ENCODE assay signal across 1 fruit fly cellular context in the genomic region with DNA sequence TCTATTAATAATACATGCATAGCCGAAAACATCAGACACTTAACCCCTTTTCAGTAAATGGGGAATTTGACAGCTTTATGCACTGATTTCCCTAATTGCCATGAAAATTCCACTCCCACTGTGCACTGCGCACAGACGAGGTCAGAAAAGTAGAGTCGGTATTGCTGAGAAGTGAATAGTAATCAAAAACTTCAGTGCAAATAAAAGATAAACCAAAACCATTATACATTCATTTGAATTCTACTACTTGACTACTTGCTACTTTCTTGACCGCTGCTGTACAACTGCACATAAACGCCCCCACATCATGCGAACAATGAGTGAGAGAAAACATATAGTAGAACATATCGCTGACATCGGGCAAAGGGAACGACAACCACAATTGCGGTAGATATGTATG.
TF ChIP-seq lines count a peak whose summit lies in the region.

No protein-coding gene starts in this region.

TF ChIP-seq in whole organism, embryonic, 481 proteins besides CTCF, POLR2A, EP300 and RAD21 (continued from another document and continues in another):
- peak; percentile 89 for TF ChIP-seq CG17359 (tag; optimal IDR thresholded peaks at IDR 0.05; lab: Kevin White, UChicago)
- 0 out of 2 replicates have a peak, but pooled peaks have one; percentile 36 for TF ChIP-seq toy (GFP tag; IDR thresholded peaks at IDR 0.05; lab: Robert Waterston, UW)
- peak; percentile 82 for TF ChIP-seq CG9609 (GFP tag; optimal IDR thresholded peaks at IDR 0.05; lab: Kevin White, UChicago)
- no peak for TF ChIP-seq tll (GFP tag; optimal IDR thresholded peaks at IDR 0.05; lab: Kevin White, UChicago)
- TF ChIP-seq CG7745 (tag; optimal IDR thresholded peaks at IDR 0.05; lab: Kevin White, UChicago), result no peak
- peak; percentile 86 for TF ChIP-seq CG14014 (GFP tag; IDR thresholded peaks at IDR 0.05; lab: Robert Waterston, UW)
- peak; percentile 65; the same call in 1 of the 2 replicates for TF ChIP-seq CG32767 (GFP tag; IDR thresholded peaks at IDR 0.05; lab: Robert Waterston, UW)
- peak; percentile 69 for TF ChIP-seq CG18476 (GFP tag; optimal IDR thresholded peaks at IDR 0.05; lab: Kevin White, UChicago)
- no peak for TF ChIP-seq CG1832 (GFP tag; optimal IDR thresholded peaks at IDR 0.05; lab: Kevin White, UChicago)
- peak; percentile 49; the same call in 1 of the 2 replicates for TF ChIP-seq CkIIα-i1 (GFP tag; IDR thresholded peaks at IDR 0.05; lab: Robert Waterston, UW)
- TF ChIP-seq Lim3 (GFP tag; IDR thresholded peaks at IDR 0.05; lab: Robert Waterston, UW), result peak; percentile 46; the same call in 1 of the 2 replicates
- TF ChIP-seq CG30403 (GFP tag; optimal IDR thresholded peaks at IDR 0.05; lab: Kevin White, UChicago), result peak; percentile 83
- TF ChIP-seq CG16863 (GFP tag; optimal IDR thresholded peaks at IDR 0.05; lab: Kevin White, UChicago), result peak; percentile 88
- peak; percentile 24; the same call in 1 of the 2 replicates for TF ChIP-seq gt (GFP tag; IDR thresholded peaks at IDR 0.05; lab: Robert Waterston, UW)
- TF ChIP-seq CG7556 (GFP tag; optimal IDR thresholded peaks at IDR 0.05; lab: Kevin White, UChicago), result peak; percentile 64
- TF ChIP-seq Awh (GFP tag; IDR thresholded peaks at IDR 0.05; lab: Robert Waterston, UW), result peak; percentile 91
- TF ChIP-seq ase (GFP tag; IDR thresholded peaks at IDR 0.05; lab: Robert Waterston, UW), result peak; percentile 79; the same call in 2 of the 3 replicates
- peak; percentile 85 for TF ChIP-seq dmrt11E (tag; optimal IDR thresholded peaks at IDR 0.05; lab: Kevin White, UChicago)
- peak; percentile 7 for TF ChIP-seq CG10543 (GFP tag; optimal IDR thresholded peaks at IDR 0.05; lab: Kevin White, UChicago)
- peak; percentile 90 for TF ChIP-seq Drgx (GFP tag; IDR thresholded peaks at IDR 0.05; lab: Robert Waterston, UW)
- TF ChIP-seq B-H2 (GFP tag; optimal IDR thresholded peaks at IDR 0.05; lab: Kevin White, UChicago), result no peak
- TF ChIP-seq vfl (GFP tag; optimal IDR thresholded peaks at IDR 0.05; lab: Kevin White, UChicago), result peak; percentile 32
- TF ChIP-seq Opbp (GFP tag; IDR thresholded peaks at IDR 0.05; lab: Robert Waterston, UW; ENCODE audit: partially characterized antibody), result no peak
- TF ChIP-seq CG16779 (GFP tag; IDR thresholded peaks at IDR 0.05; lab: Robert Waterston, UW), result peak; percentile 67; the same call in 1 of the 2 replicates
- TF ChIP-seq CHES-1-like (GFP tag; optimal IDR thresholded peaks at IDR 0.05; lab: Kevin White, UChicago), result peak; percentile 69
- no peak for TF ChIP-seq insv (GFP tag; optimal IDR thresholded peaks at IDR 0.05; lab: Kevin White, UChicago)
- peak; percentile 65 for TF ChIP-seq CG8290 (GFP tag; optimal IDR thresholded peaks at IDR 0.05; lab: Kevin White, UChicago)
- peak in 1 of 2 experiments; percentile 88 for TF ChIP-seq CG8290 (tag; optimal IDR thresholded peaks at IDR 0.05; lab: Kevin White, UChicago)
- TF ChIP-seq CG13287 (GFP tag; IDR thresholded peaks at IDR 0.05; lab: Robert Waterston, UW; ENCODE audit: partially characterized antibody), result no peak
- peak; percentile 67 for TF ChIP-seq Bteb2 (GFP tag; optimal IDR thresholded peaks at IDR 0.05; lab: Kevin White, UChicago)
- peak; percentile 87 for TF ChIP-seq ranshi (GFP tag; IDR thresholded peaks at IDR 0.05; lab: Robert Waterston, UW)
- TF ChIP-seq CG12219 (GFP tag; optimal IDR thresholded peaks at IDR 0.05; lab: Kevin White, UChicago), result peak; percentile 86
- peak; percentile 84 for TF ChIP-seq gcm (GFP tag; optimal IDR thresholded peaks at IDR 0.05; lab: Kevin White, UChicago)
- no peak for TF ChIP-seq vnd (GFP tag; IDR thresholded peaks at IDR 0.05; lab: Robert Waterston, UW; ENCODE audit: partially characterized antibody)
- TF ChIP-seq CG4730 (GFP tag; IDR thresholded peaks at IDR 0.05; lab: Robert Waterston, UW), result peak; percentile 68
- no peak for TF ChIP-seq CG14860 (GFP tag; IDR thresholded peaks at IDR 0.05; lab: Robert Waterston, UW; ENCODE audit: partially characterized antibody)
- TF ChIP-seq gcm2 (GFP tag; optimal IDR thresholded peaks at IDR 0.05; lab: Kevin White, UChicago), result peak; percentile 63
- no peak for TF ChIP-seq prd (optimal IDR thresholded peaks at IDR 0.05; lab: Kevin White, UChicago)
- peak; percentile 91 for TF ChIP-seq prd (GFP tag; IDR thresholded peaks at IDR 0.05; lab: Robert Waterston, UW)
- peak; percentile 80 for TF ChIP-seq CG10209 (GFP tag; optimal IDR thresholded peaks at IDR 0.05; lab: Kevin White, UChicago)
- peak; percentile 84 for TF ChIP-seq CG3726 (GFP tag; IDR thresholded peaks at IDR 0.05; lab: Robert Waterston, UW)
- peak; percentile 76; the same call in 2 of the 3 replicates for TF ChIP-seq jigr1 (GFP tag; IDR thresholded peaks at IDR 0.05; lab: Robert Waterston, UW)
- no peak for TF ChIP-seq knrl (GFP tag; IDR thresholded peaks at IDR 0.05; lab: Robert Waterston, UW; ENCODE audit: partially characterized antibody)
- TF ChIP-seq Rx (GFP tag; IDR thresholded peaks at IDR 0.05; lab: Robert Waterston, UW), result peak; percentile 89
- peak; percentile 67 for TF ChIP-seq CG6654 (GFP tag; optimal IDR thresholded peaks at IDR 0.05; lab: Kevin White, UChicago)
- TF ChIP-seq Dek (tag; optimal IDR thresholded peaks at IDR 0.05; lab: Kevin White, UChicago), result peak; percentile 67
- no peak for TF ChIP-seq Dbx (GFP tag; IDR thresholded peaks at IDR 0.05; lab: Robert Waterston, UW)
- peak; percentile 83 for TF ChIP-seq B-H1 (GFP tag; IDR thresholded peaks at IDR 0.05; lab: Robert Waterston, UW)
- peak; percentile 49 for TF ChIP-seq emc (GFP tag; optimal IDR thresholded peaks at IDR 0.05; lab: Kevin White, UChicago)
- TF ChIP-seq CG9437 (GFP tag; optimal IDR thresholded peaks at IDR 0.05; lab: Kevin White, UChicago), result peak; percentile 61
- peak; percentile 63 for TF ChIP-seq al (GFP tag; IDR thresholded peaks at IDR 0.05; lab: Robert Waterston, UW)
- peak; percentile 69 for TF ChIP-seq sd (tag; optimal IDR thresholded peaks at IDR 0.05; lab: Kevin White, UChicago)
- peak; percentile 88 for TF ChIP-seq CG1529 (GFP tag; optimal IDR thresholded peaks at IDR 0.05; lab: Kevin White, UChicago)
- peak; percentile 37 for TF ChIP-seq fd3F (GFP tag; optimal IDR thresholded peaks at IDR 0.05; lab: Kevin White, UChicago)
- peak; percentile 79 for TF ChIP-seq tup (GFP tag; optimal IDR thresholded peaks at IDR 0.05; lab: Kevin White, UChicago)
- peak; percentile 83 for TF ChIP-seq Side (GFP tag; optimal IDR thresholded peaks at IDR 0.05; lab: Kevin White, UChicago)
- TF ChIP-seq bigmax (GFP tag; optimal IDR thresholded peaks at IDR 0.05; lab: Kevin White, UChicago), result no peak
- TF ChIP-seq ttk (GFP tag; IDR thresholded peaks at IDR 0.05; lab: Robert Waterston, UW), result peak; percentile 90
- TF ChIP-seq CG13424 (tag; optimal IDR thresholded peaks at IDR 0.05; lab: Kevin White, UChicago), result peak; percentile 85
- peak; percentile 64; the same call in 1 of the 2 replicates for TF ChIP-seq CG6272 (GFP tag; IDR thresholded peaks at IDR 0.05; lab: Robert Waterston, UW)
- peak; percentile 66 for TF ChIP-seq crc (GFP tag; optimal IDR thresholded peaks at IDR 0.05; lab: Kevin White, UChicago)
- TF ChIP-seq CG12071 (GFP tag; optimal IDR thresholded peaks at IDR 0.05; lab: Kevin White, UChicago), result peak; percentile 88
- peak; percentile 76 for TF ChIP-seq lilli (GFP tag; optimal IDR thresholded peaks at IDR 0.05; lab: Kevin White, UChicago)
- peak; percentile 61 for TF ChIP-seq CG3847 (GFP tag; IDR thresholded peaks at IDR 0.05; lab: Robert Waterston, UW)
- peak; percentile 83 for TF ChIP-seq dati (GFP tag; IDR thresholded peaks at IDR 0.05; lab: Robert Waterston, UW)
- no peak for TF ChIP-seq Hand (GFP tag; optimal IDR thresholded peaks at IDR 0.05; lab: Kevin White, UChicago)
- TF ChIP-seq dan (GFP tag; IDR thresholded peaks at IDR 0.05; lab: Robert Waterston, UW), result peak; percentile 43; the same call in 1 of the 2 replicates
- TF ChIP-seq bowl (GFP tag; IDR thresholded peaks at IDR 0.05; lab: Robert Waterston, UW), result peak; percentile 81
- peak; percentile 74 for TF ChIP-seq zen (tag; optimal IDR thresholded peaks at IDR 0.05; lab: Kevin White, UChicago)
- TF ChIP-seq CG13894 (tag; optimal IDR thresholded peaks at IDR 0.05; lab: Kevin White, UChicago), result no peak
- no peak for TF ChIP-seq CG17912 (GFP tag; optimal IDR thresholded peaks at IDR 0.05; lab: Kevin White, UChicago)
- TF ChIP-seq ham (GFP tag; IDR thresholded peaks at IDR 0.05; lab: Robert Waterston, UW), result no peak
- peak; percentile 65 for TF ChIP-seq CG3065 (GFP tag; optimal IDR thresholded peaks at IDR 0.05; lab: Kevin White, UChicago)
- peak; percentile 90 for TF ChIP-seq Oli (tag; optimal IDR thresholded peaks at IDR 0.05; lab: Kevin White, UChicago)
- no peak for TF ChIP-seq Hmx (GFP tag; optimal IDR thresholded peaks at IDR 0.05; lab: Kevin White, UChicago)
- peak; percentile 89 for TF ChIP-seq CG7839 (tag; optimal IDR thresholded peaks at IDR 0.05; lab: Kevin White, UChicago)
- TF ChIP-seq crol (GFP tag; IDR thresholded peaks at IDR 0.05; lab: Robert Waterston, UW), result peak; percentile 52
- TF ChIP-seq CG2129 (GFP tag; IDR thresholded peaks at IDR 0.05; lab: Robert Waterston, UW; ENCODE audit: partially characterized antibody), result no peak
- TF ChIP-seq Sry-β (GFP tag; optimal IDR thresholded peaks at IDR 0.05; lab: Kevin White, UChicago), result peak; percentile 37
- peak; percentile 87 for TF ChIP-seq E2f1 (GFP tag; IDR thresholded peaks at IDR 0.05; lab: Robert Waterston, UW)
- TF ChIP-seq CG4424 (GFP tag; optimal IDR thresholded peaks at IDR 0.05; lab: Kevin White, UChicago), result peak; percentile 84
- TF ChIP-seq row (GFP tag; IDR thresholded peaks at IDR 0.05; lab: Robert Waterston, UW), result peak; percentile 88
- TF ChIP-seq Adf1 (GFP tag; IDR thresholded peaks at IDR 0.05; lab: Robert Waterston, UW), result no peak; the same call in 1 of the 2 replicates
- peak; percentile 68 for TF ChIP-seq NC2α (GFP tag; optimal IDR thresholded peaks at IDR 0.05; lab: Kevin White, UChicago)
- peak; percentile 80 for TF ChIP-seq disco-r (GFP tag; optimal IDR thresholded peaks at IDR 0.05; lab: Kevin White, UChicago)
- TF ChIP-seq inv (GFP tag; IDR thresholded peaks at IDR 0.05; lab: Robert Waterston, UW; ENCODE audit: partially characterized antibody), result no peak
- TF ChIP-seq nom (GFP tag; optimal IDR thresholded peaks at IDR 0.05; lab: Kevin White, UChicago), result no peak
- TF ChIP-seq corto (GFP tag; optimal IDR thresholded peaks at IDR 0.05; lab: Kevin White, UChicago), result no peak
- peak; percentile 91 for TF ChIP-seq CG2199 (GFP tag; IDR thresholded peaks at IDR 0.05; lab: Robert Waterston, UW)
- peak; percentile 83 for TF ChIP-seq CG14710 (tag; optimal IDR thresholded peaks at IDR 0.05; lab: Kevin White, UChicago)
- peak; percentile 25 for TF ChIP-seq CG6683 (GFP tag; optimal IDR thresholded peaks at IDR 0.05; lab: Kevin White, UChicago)
- TF ChIP-seq CG13123 (GFP tag; optimal IDR thresholded peaks at IDR 0.05; lab: Kevin White, UChicago), result peak; percentile 80
- TF ChIP-seq bbx (GFP tag; IDR thresholded peaks at IDR 0.05; lab: Robert Waterston, UW; ENCODE audit: partially characterized antibody), result no peak
- TF ChIP-seq Doc3 (GFP tag; IDR thresholded peaks at IDR 0.05; lab: Robert Waterston, UW; ENCODE audit: partially characterized antibody), result no peak
- TF ChIP-seq MBD-R2 (GFP tag; IDR thresholded peaks at IDR 0.05; lab: Robert Waterston, UW), result peak; percentile 36; the same call in 1 of the 2 replicates
- peak; percentile 90 for TF ChIP-seq Xbp1 (GFP tag; optimal IDR thresholded peaks at IDR 0.05; lab: Kevin White, UChicago)
- peak; percentile 82 for TF ChIP-seq Six4 (GFP tag; optimal IDR thresholded peaks at IDR 0.05; lab: Kevin White, UChicago)
- TF ChIP-seq CoRest (tag; optimal IDR thresholded peaks at IDR 0.05; lab: Kevin White, UChicago), result peak; percentile 86
- no peak for TF ChIP-seq hth (optimal IDR thresholded peaks at IDR 0.05; lab: Kevin White, UChicago)
- TF ChIP-seq slou (GFP tag; optimal IDR thresholded peaks at IDR 0.05; lab: Kevin White, UChicago), result peak; percentile 63
- TF ChIP-seq Rfx (GFP tag; IDR thresholded peaks at IDR 0.05; lab: Robert Waterston, UW), result peak; percentile 78
- TF ChIP-seq hkb (optimal IDR thresholded peaks at IDR 0.05; lab: Kevin White, UChicago), result no peak
- TF ChIP-seq hkb (GFP tag; IDR thresholded peaks at IDR 0.05; lab: Robert Waterston, UW), result peak; percentile 91
- peak; percentile 63 for TF ChIP-seq Nf-YB (GFP tag; optimal IDR thresholded peaks at IDR 0.05; lab: Kevin White, UChicago)
- TF ChIP-seq CG8478 (optimal IDR thresholded peaks at IDR 0.05; lab: Kevin White, UChicago), result no peak
- no peak for TF ChIP-seq CG6765 (GFP tag; optimal IDR thresholded peaks at IDR 0.05; lab: Kevin White, UChicago)
- TF ChIP-seq trh (GFP tag; optimal IDR thresholded peaks at IDR 0.05; lab: Kevin White, UChicago), result peak; percentile 58
- TF ChIP-seq wor (GFP tag; IDR thresholded peaks at IDR 0.05; lab: Robert Waterston, UW), result peak; percentile 77
- peak; percentile 72 for TF ChIP-seq CG5180 (GFP tag; optimal IDR thresholded peaks at IDR 0.05; lab: Kevin White, UChicago)
- peak; percentile 28 for TF ChIP-seq CG14965 (GFP tag; optimal IDR thresholded peaks at IDR 0.05; lab: Kevin White, UChicago; ENCODE audit: borderline replicate concordance)
- peak; percentile 67 for TF ChIP-seq kay (GFP tag; optimal IDR thresholded peaks at IDR 0.05; lab: Kevin White, UChicago)
- TF ChIP-seq Aef1 (GFP tag; IDR thresholded peaks at IDR 0.05; lab: Robert Waterston, UW), result peak; percentile 80
- TF ChIP-seq CG3281 (GFP tag; optimal IDR thresholded peaks at IDR 0.05; lab: Kevin White, UChicago), result peak; percentile 52
- no peak for TF ChIP-seq D (optimal IDR thresholded peaks at IDR 0.05; lab: Kevin White, UChicago)
- peak; percentile 88 for TF ChIP-seq D (GFP tag; optimal IDR thresholded peaks at IDR 0.05; lab: Kevin White, UChicago)
- peak; percentile 76 for TF ChIP-seq Abd-B (GFP tag; optimal IDR thresholded peaks at IDR 0.05; lab: Kevin White, UChicago)
- TF ChIP-seq HmgZ (tag; optimal IDR thresholded peaks at IDR 0.05; lab: Kevin White, UChicago), result peak; percentile 69
- no peak for TF ChIP-seq pzg (GFP tag; optimal IDR thresholded peaks at IDR 0.05; lab: Kevin White, UChicago)
- peak; percentile 85 for TF ChIP-seq CG32532 (GFP tag; IDR thresholded peaks at IDR 0.05; lab: Robert Waterston, UW)
- TF ChIP-seq CG17186 (GFP tag; optimal IDR thresholded peaks at IDR 0.05; lab: Kevin White, UChicago), result peak; percentile 35
- TF ChIP-seq CG2116 (GFP tag; optimal IDR thresholded peaks at IDR 0.05; lab: Kevin White, UChicago), result peak; percentile 42
- TF ChIP-seq Hmr (GFP tag; optimal IDR thresholded peaks at IDR 0.05; lab: Kevin White, UChicago), result peak; percentile 61
- TF ChIP-seq kah (GFP tag; optimal IDR thresholded peaks at IDR 0.05; lab: Kevin White, UChicago), result peak; percentile 66
- peak; percentile 58 to 83 for TF ChIP-seq Hr51 (GFP tag; optimal IDR thresholded peaks at IDR 0.05; lab: Kevin White, UChicago)
- peak; percentile 88 for TF ChIP-seq CG11504 (tag; optimal IDR thresholded peaks at IDR 0.05; lab: Kevin White, UChicago)
